Fruit fly (Drosophila melanogaster): ENCODE data around the gene CG11693.
A peak's percentile ranks its signal among the peaks of the same experiment; 100 is the strongest.

DNA sequence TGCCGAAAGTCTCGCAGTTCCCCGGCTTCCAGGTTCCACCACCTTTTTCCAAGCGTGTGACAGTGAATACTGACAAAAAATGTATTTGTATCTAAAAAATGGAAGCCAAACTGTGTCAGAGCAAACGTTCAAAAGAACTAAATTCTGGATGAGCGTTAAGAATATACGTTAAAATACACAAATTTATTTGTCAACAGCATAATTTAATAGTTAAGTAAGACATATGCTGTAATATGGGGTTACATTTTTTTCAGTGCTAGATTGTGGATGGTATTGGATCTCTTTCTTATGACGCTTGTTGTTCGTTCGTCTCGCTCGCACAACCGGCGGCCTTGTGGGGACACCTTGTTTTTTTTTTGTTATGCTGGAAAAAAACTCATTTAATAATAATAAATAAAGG lies 45.0 kb upstream of the CG11693 start:
- TF ChIP-seq CG7928 (GFP tag; optimal IDR thresholded peaks at IDR 0.05): peak; percentile 79
- peak; percentile 73 for TF ChIP-seq CG1024 (GFP tag; IDR thresholded peaks at IDR 0.05)
- peak; percentile 88 for TF ChIP-seq CG11398 (GFP tag; optimal IDR thresholded peaks at IDR 0.05)
- TF ChIP-seq CG5180 (GFP tag; optimal IDR thresholded peaks at IDR 0.05): peak; percentile 82
- TF ChIP-seq exex (tag; optimal IDR thresholded peaks at IDR 0.05): peak; percentile 85
- peak; percentile 96 for TF ChIP-seq rib (GFP tag; IDR thresholded peaks at IDR 0.05)

Data from whole organism, embryonic.